Fruit fly (Drosophila melanogaster) whole organism, embryonic: Measurements from ENCODE around the gene CG5080.

ENCODE experiments used
- Ada2b ChIP-seq: fragments of 200-800 bp; sonication (Bioruptor generic); IDR thresholded peaks from 2 replicates; pipeline ENCODE4 v1.3.6; 2022; ENCODE audit warnings: missing biosample characterization, missing genetic modification characterization
- Atf3 ChIP-seq: fragments of 200-800 bp; sonication (Bioruptor generic); optimal IDR thresholded peaks from 3 replicates; lab custom pipeline; 2016; ENCODE audit warnings: missing biosample characterization, missing genetic modification characterization
- C15 ChIP-seq: fragments of 200-800 bp; sonication (Bioruptor generic); IDR thresholded peaks from 3 replicates; pipeline ENCODE4 v1.3.6; 2022; ENCODE audit warnings: missing biosample characterization, missing genetic modification characterization
- CG10209 ChIP-seq: fragments of 200-800 bp; sonication (Bioruptor generic); optimal IDR thresholded peaks from 3 replicates; lab custom pipeline; 2017; ENCODE audit warnings: missing biosample characterization, mild to moderate bottlenecking, missing genetic modification characterization, missing genetic modification reagents
- CG11247 ChIP-seq: fragments of 200-800 bp; sonication (Bioruptor generic); IDR thresholded peaks from 2 replicates; pipeline ENCODE4 v1.3.6; 2022; ENCODE audit warnings: missing biosample characterization, missing genetic modification characterization
- CG11504 ChIP-seq: fragments of 200-800 bp; sonication (Bioruptor generic); optimal IDR thresholded peaks from 3 replicates; lab custom pipeline; 2019; ENCODE audit warnings: missing biosample characterization, mild to moderate bottlenecking, missing genetic modification characterization, moderate library complexity
- CG12391 ChIP-seq: fragments of 200-800 bp; sonication (Bioruptor generic); optimal IDR thresholded peaks from 3 replicates; lab custom pipeline; 2018; ENCODE audit warnings: missing biosample characterization, mild to moderate bottlenecking, missing genetic modification characterization, moderate library complexity
- CG14860 ChIP-seq: fragments of 200-800 bp; sonication (Bioruptor generic); IDR thresholded peaks from 3 replicates; pipeline ENCODE4 v1.3.6; 2022; ENCODE audit warnings: missing biosample characterization, missing genetic modification characterization; ENCODE audit not compliant: partially characterized antibody
- CG15011 ChIP-seq: fragments of 200-800 bp; sonication (Bioruptor generic); optimal IDR thresholded peaks from 3 replicates; lab custom pipeline; 2018; ENCODE audit warnings: missing biosample characterization, mild to moderate bottlenecking, missing genetic modification characterization
- CG15514 ChIP-seq: fragments of 200-800 bp; sonication (Bioruptor generic); optimal IDR thresholded peaks from 3 replicates; lab custom pipeline; 2017; ENCODE audit warnings: missing biosample characterization, missing genetic modification characterization, mild to moderate bottlenecking, moderate library complexity, missing genetic modification reagents
- CG17328 ChIP-seq: fragments of 200-800 bp; sonication (Bioruptor generic); IDR thresholded peaks from 2 replicates; pipeline ENCODE4 v1.3.6; 2022; ENCODE audit warnings: missing biosample characterization, missing genetic modification characterization
- CG2199 ChIP-seq: fragments of 200-800 bp; sonication (Bioruptor generic); IDR thresholded peaks from 3 replicates; pipeline ENCODE4 v1.3.6; 2022; ENCODE audit warnings: missing biosample characterization, missing genetic modification characterization
- CG2712 ChIP-seq: fragments of 200-800 bp; optimal IDR thresholded peaks from 3 replicates; lab custom pipeline; 2019; ENCODE audit warnings: missing biosample characterization, mild to moderate bottlenecking, missing genetic modification characterization, moderate library complexity
- CG31441 ChIP-seq: fragments of 200-800 bp; sonication (Bioruptor generic); IDR thresholded peaks from 2 replicates; pipeline ENCODE4 v1.3.6; 2022; ENCODE audit warnings: missing biosample characterization, missing genetic modification characterization
- CG3281 ChIP-seq: fragments of 200-800 bp; sonication (Bioruptor generic); optimal IDR thresholded peaks from 3 replicates; lab custom pipeline; 2017; ENCODE audit warnings: missing biosample characterization, mild to moderate bottlenecking, missing genetic modification characterization
- CG34224 ChIP-seq: fragments of 200-800 bp; sonication (Bioruptor generic); IDR thresholded peaks from 3 replicates; pipeline ENCODE4 v1.3.6; 2022; ENCODE audit warnings: missing biosample characterization, missing genetic modification characterization; ENCODE audit not compliant: partially characterized antibody
- CG3726 ChIP-seq: fragments of 200-800 bp; sonication (Bioruptor generic); IDR thresholded peaks from 3 replicates; pipeline ENCODE4, ENCODE4 v1.3.6; 2022; ENCODE audit warnings: missing biosample characterization, missing genetic modification characterization
- CG3847 ChIP-seq: fragments of 200-800 bp; sonication (Bioruptor generic); IDR thresholded peaks from 2 replicates; pipeline ENCODE4 v1.3.6; 2022; ENCODE audit warnings: missing biosample characterization, missing genetic modification characterization
- CG3995 ChIP-seq: fragments of 200-800 bp; sonication (Bioruptor generic); optimal IDR thresholded peaks from 3 replicates; lab custom pipeline; 2016; ENCODE audit warnings: missing biosample characterization, missing genetic modification characterization
- CG6272 ChIP-seq: fragments of 200-800 bp; sonication (Bioruptor generic); IDR thresholded peaks from 2 replicates; pipeline ENCODE4 v1.3.6; 2022; ENCODE audit warnings: missing biosample characterization, missing genetic modification characterization
- CG8281 ChIP-seq: fragments of 200-800 bp; sonication (Bioruptor generic); optimal IDR thresholded peaks from 2 replicates; lab custom pipeline; 2018; ENCODE audit warnings: missing biosample characterization, mild to moderate bottlenecking, missing genetic modification characterization, moderate library complexity
- CG9932 ChIP-seq: fragments of 200-800 bp; sonication (Bioruptor generic); IDR thresholded peaks from 2 replicates; pipeline ENCODE4 v1.3.6; 2022; ENCODE audit warnings: missing biosample characterization, missing genetic modification characterization
- Dp ChIP-seq: fragments of 200-800 bp; sonication (Bioruptor generic); optimal IDR thresholded peaks from 2 replicates; lab custom pipeline; 2018; ENCODE audit warnings: missing biosample characterization, mild to moderate bottlenecking, missing genetic modification characterization, moderate library complexity
- Ets65A ChIP-seq: fragments of 200-800 bp; sonication (Bioruptor generic); peaks from one replicate; lab custom pipeline; 2016; ENCODE audit warnings: missing biosample characterization, missing genetic modification characterization
- HLHmδ ChIP-seq: fragments of 200-800 bp; sonication (Bioruptor generic); optimal IDR thresholded peaks from 2 replicates; lab custom pipeline; 2018; ENCODE audit warnings: missing biosample characterization, mild to moderate bottlenecking, missing genetic modification characterization, moderate library complexity
- Hand ChIP-seq: fragments of 200-800 bp; sonication (Bioruptor generic); optimal IDR thresholded peaks from 2 replicates; lab custom pipeline; 2017; ENCODE audit warnings: mild to moderate bottlenecking, missing biosample characterization, missing genetic modification reagents, missing genetic modification characterization
- Hr78 ChIP-seq, 2 experiments: fragments of 200-800 bp in 1 of 2; fragments of >200 bp in 1 of 2; sonication (Bioruptor generic) in 1 of 2; optimal IDR thresholded peaks; 2 replicates each; lab custom pipeline; 2017 to 2019; ENCODE audit warnings: missing biosample characterization in 2 of 2, missing genetic modification characterization in 2 of 2, mild to moderate bottlenecking in 1 of 2, moderate library complexity in 1 of 2
- Hsf ChIP-seq: fragments of 200-800 bp; sonication (Bioruptor generic); optimal IDR thresholded peaks from 3 replicates; lab custom pipeline; 2016; ENCODE audit warnings: missing biosample characterization, missing genetic modification characterization
- Meics ChIP-seq: fragments of 200-800 bp; sonication (Bioruptor generic); optimal IDR thresholded peaks from 2 replicates; lab custom pipeline; 2017; ENCODE audit warnings: missing biosample characterization, mild to moderate bottlenecking, missing genetic modification characterization
- NFAT ChIP-seq: fragments of 200-800 bp; sonication (Bioruptor generic); IDR thresholded peaks from 2 replicates; pipeline ENCODE4 v1.3.6; 2022; ENCODE audit warnings: missing biosample characterization, missing genetic modification characterization
- Optix ChIP-seq: fragments of 200-800 bp; sonication (Bioruptor generic); IDR thresholded peaks from 3 replicates; pipeline ENCODE4 v1.3.6; 2022; ENCODE audit warnings: missing biosample characterization, missing genetic modification characterization
- Pdp1 ChIP-seq, 2 experiments: fragments of 200-800 bp; sonication (Bioruptor generic); optimal IDR thresholded peaks; 3 replicates each; lab custom pipeline; 2016; ENCODE audit warnings: missing biosample characterization in 2 of 2, missing genetic modification characterization in 2 of 2, mild to moderate bottlenecking in 1 of 2, moderate library complexity in 1 of 2
- Rx ChIP-seq: fragments of 200-800 bp; sonication (Bioruptor generic); IDR thresholded peaks from 2 replicates; pipeline ENCODE4 v1.3.6; 2022; ENCODE audit warnings: missing biosample characterization, missing genetic modification characterization
- Sox100B ChIP-seq: fragments of 200-800 bp; sonication (Bioruptor generic); optimal IDR thresholded peaks from 3 replicates; lab custom pipeline; 2018; ENCODE audit warnings: missing biosample characterization, mild to moderate bottlenecking, missing genetic modification characterization
- amos ChIP-seq: fragments of 200-800 bp; sonication (Bioruptor generic); IDR thresholded peaks from 2 replicates; pipeline ENCODE4 v1.3.6; 2022; ENCODE audit warnings: missing biosample characterization, missing genetic modification characterization; ENCODE audit not compliant: partially characterized antibody
- bcd ChIP-seq: fragments of 200-800 bp; sonication (Bioruptor generic); optimal IDR thresholded peaks from 2 replicates; lab custom pipeline; 2017; ENCODE audit warnings: missing biosample characterization, mild to moderate bottlenecking, missing genetic modification characterization
- cg ChIP-seq: fragments of 200-800 bp; sonication (Bioruptor generic); optimal IDR thresholded peaks from 3 replicates; lab custom pipeline; 2019; ENCODE audit warnings: missing biosample characterization, mild to moderate bottlenecking, missing genetic modification characterization, moderate library complexity
- crol ChIP-seq: fragments of 200-800 bp; sonication (Bioruptor generic); IDR thresholded peaks from 2 replicates; pipeline ENCODE4 v1.3.6; 2022; ENCODE audit warnings: missing biosample characterization, missing genetic modification characterization
- da ChIP-seq: fragments of 200-800 bp; sonication (Bioruptor generic); optimal IDR thresholded peaks from 2 replicates; lab custom pipeline; 2016; ENCODE audit warnings: missing biosample characterization, missing genetic modification characterization
- gt ChIP-seq: fragments of 200-800 bp; sonication (Bioruptor generic); IDR thresholded peaks from 2 replicates; pipeline ENCODE4 v1.3.6; 2022; ENCODE audit warnings: missing biosample characterization, missing genetic modification characterization
- lab ChIP-seq: fragments of 200-800 bp; sonication (Bioruptor generic); optimal IDR thresholded peaks from 3 replicates; lab custom pipeline; 2017; ENCODE audit warnings: missing biosample characterization, missing genetic modification characterization, mild to moderate bottlenecking, moderate library complexity, missing genetic modification reagents
- prd ChIP-seq, 3 experiments: fragments of >200 bp in 2 of 3; fragments of 200-800 bp in 1 of 3; sonication (Bioruptor generic) in 1 of 3; optimal IDR thresholded peaks in 2 of 3; IDR thresholded peaks in 1 of 3; 2 replicates in 2 of 3; 3 replicates in 1 of 3; pipeline versions ENCODE4 v1.3.6 to Lab custom; 2017 to 2022; ENCODE audit warnings: missing biosample characterization in 1 of 3, missing genetic modification characterization in 1 of 3
- seq ChIP-seq: fragments of 200-800 bp; sonication (Bioruptor generic); IDR thresholded peaks from 2 replicates; pipeline ENCODE4 v1.3.6; 2022; ENCODE audit warnings: missing biosample characterization, missing genetic modification characterization
- slou ChIP-seq: fragments of 200-800 bp; sonication (Bioruptor generic); optimal IDR thresholded peaks from 3 replicates; lab custom pipeline; 2016; ENCODE audit warnings: missing biosample characterization, missing genetic modification characterization
- sna ChIP-seq: fragments of 200-800 bp; sonication (Bioruptor generic); IDR thresholded peaks from 2 replicates; pipeline ENCODE4 v1.3.6; 2022; ENCODE audit warnings: missing biosample characterization, missing genetic modification characterization; ENCODE audit not compliant: partially characterized antibody
- so ChIP-seq: fragments of 200-800 bp; sonication (Bioruptor generic); IDR thresholded peaks from 3 replicates; pipeline ENCODE4 v1.3.6; 2022; ENCODE audit warnings: missing biosample characterization, missing genetic modification characterization
- tap ChIP-seq: fragments of 200-800 bp; optimal IDR thresholded peaks from 3 replicates; lab custom pipeline; 2019; ENCODE audit warnings: missing biosample characterization, mild to moderate bottlenecking, missing genetic modification characterization, moderate library complexity
- toy ChIP-seq: fragments of 200-800 bp; sonication (Bioruptor generic); IDR thresholded peaks from 2 replicates; pipeline ENCODE4 v1.3.6; 2022; ENCODE audit warnings: missing biosample characterization, missing genetic modification characterization
- vfl ChIP-seq: fragments of 200-800 bp; sonication (Bioruptor generic); optimal IDR thresholded peaks from 2 replicates; lab custom pipeline; 2016; ENCODE audit warnings: missing biosample characterization, missing genetic modification characterization
- vvl ChIP-seq: fragments of 200-800 bp; sonication (Bioruptor generic); IDR thresholded peaks from 2 replicates; pipeline ENCODE4 v1.3.6; 2022; ENCODE audit warnings: missing biosample characterization, missing genetic modification characterization

Gene CG5080

DNA sequence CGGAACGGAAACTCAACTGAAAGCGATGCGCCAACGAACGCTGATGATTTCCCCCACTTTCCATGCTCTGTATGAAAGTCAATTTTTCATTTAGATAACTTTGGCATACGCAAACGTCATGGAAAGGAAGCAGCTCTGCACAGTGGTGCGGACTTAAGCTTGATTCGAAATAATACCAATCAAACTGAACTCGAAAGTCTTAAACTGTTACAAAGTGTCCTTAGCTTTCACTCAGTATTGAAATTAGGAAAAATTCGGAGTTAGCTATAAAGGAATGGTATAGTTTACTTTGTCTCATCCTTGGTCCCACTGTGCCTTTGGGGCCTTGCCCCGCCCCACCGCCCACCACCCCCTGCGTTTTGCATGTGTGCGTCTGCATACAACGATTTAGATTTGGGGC lies 43.7 kb upstream of the CG5080 start (continued):
- TF ChIP-seq CG3995 (GFP tag; lab: Kevin White, UChicago) = no peak
- TF ChIP-seq lab (GFP tag; lab: Kevin White, UChicago) = peak; percentile 79
- no peak for TF ChIP-seq CG8281 (tag; lab: Kevin White, UChicago)
- TF ChIP-seq CG3281 (GFP tag; lab: Kevin White, UChicago) = peak; percentile 55
- no peak for TF ChIP-seq prd (optimal IDR thresholded peaks at IDR 0.05; lab: Kevin White, UChicago)
- peak; percentile 75 for TF ChIP-seq prd (GFP tag; IDR thresholded peaks at IDR 0.05; lab: Robert Waterston, UW)
- peak; percentile 75 for TF ChIP-seq so (GFP tag; lab: Robert Waterston, UW)
- peak; percentile 41 for TF ChIP-seq CG2712 (tag; lab: Kevin White, UChicago)
- TF ChIP-seq CG2199 (GFP tag; lab: Robert Waterston, UW) = no peak
- no peak for TF ChIP-seq Atf3 (GFP tag; lab: Kevin White, UChicago)
- TF ChIP-seq CG34224 (GFP tag; lab: Robert Waterston, UW) = no peak
- TF ChIP-seq seq (GFP tag; lab: Robert Waterston, UW) = peak; percentile 64
- TF ChIP-seq Dp = no peak
- peak; percentile 57; the same call in 1 of the 2 replicates for TF ChIP-seq CG3847 (GFP tag; lab: Robert Waterston, UW)
- TF ChIP-seq bcd (GFP tag; lab: Kevin White, UChicago) = peak; percentile 38
- peak; percentile 54; the same call in 1 of the 3 replicates for TF ChIP-seq Optix
- TF ChIP-seq amos (GFP tag; lab: Robert Waterston, UW) = no peak
- TF ChIP-seq Hr78 (GFP tag; optimal IDR thresholded peaks at IDR 0.05; lab: Kevin White, UChicago) = no peak
- TF ChIP-seq gt = no peak
- TF ChIP-seq Hand (GFP tag; lab: Kevin White, UChicago) = peak; percentile 81
- TF ChIP-seq CG15011 = no peak
- peak; percentile 46; the same call in 1 of the 2 replicates for TF ChIP-seq CG17328 (GFP tag; lab: Robert Waterston, UW)
- TF ChIP-seq CG9932 (GFP tag; lab: Robert Waterston, UW) = peak; percentile 72
- no peak for TF ChIP-seq cg (GFP tag; lab: Kevin White, UChicago)
- peak; percentile 51; the same call in 1 of the 2 replicates for TF ChIP-seq NFAT (GFP tag; lab: Robert Waterston, UW)
- no peak for TF ChIP-seq HLHmδ (GFP tag; lab: Kevin White, UChicago)
- TF ChIP-seq C15 (GFP tag; lab: Robert Waterston, UW) = 0 out of 3 replicates have a peak, but pooled peaks have one; percentile 44
- peak; percentile 54 for TF ChIP-seq CG10209 (GFP tag; lab: Kevin White, UChicago)
- peak; percentile 55 for TF ChIP-seq Meics (GFP tag; lab: Kevin White, UChicago)
- TF ChIP-seq slou (GFP tag; lab: Kevin White, UChicago) = peak; percentile 4
- peak; percentile 50 for TF ChIP-seq CG15514 (GFP tag; lab: Kevin White, UChicago)
- TF ChIP-seq da = no peak
- TF ChIP-seq vvl (GFP tag; lab: Robert Waterston, UW) = peak; percentile 74
- TF ChIP-seq Rx (GFP tag; lab: Robert Waterston, UW) = peak; percentile 72
- no peak for TF ChIP-seq CG14860 (GFP tag; lab: Robert Waterston, UW)
- TF ChIP-seq CG6272 (GFP tag; lab: Robert Waterston, UW) = peak; percentile 28; the same call in 1 of the 2 replicates
- TF ChIP-seq toy (GFP tag; lab: Robert Waterston, UW) = peak; percentile 41; the same call in 1 of the 2 replicates
- TF ChIP-seq CG11247 = peak; percentile 45; the same call in 1 of the 2 replicates
- peak; percentile 43 for TF ChIP-seq CG12391 (tag; lab: Kevin White, UChicago)
- TF ChIP-seq CG31441 (GFP tag; lab: Robert Waterston, UW) = peak; percentile 30; the same call in 1 of the 2 replicates
- no peak for TF ChIP-seq crol (GFP tag; lab: Robert Waterston, UW)
- peak; percentile 61 for TF ChIP-seq CG11504 (tag; lab: Kevin White, UChicago)
- peak; percentile 34 for TF ChIP-seq Hsf (GFP tag; lab: Kevin White, UChicago)
- TF ChIP-seq tap (tag; lab: Kevin White, UChicago) = peak; percentile 28
- no peak for TF ChIP-seq sna (GFP tag; lab: Robert Waterston, UW)
- TF ChIP-seq Ada2b = peak; percentile 78
- peak; percentile 82 for TF ChIP-seq Ets65A (GFP tag; lab: Kevin White, UChicago)
- peak; percentile 33 for TF ChIP-seq Sox100B (GFP tag; lab: Kevin White, UChicago)
- no peak for TF ChIP-seq CG3726
- peak in 1 of 2 experiments; percentile 20 for TF ChIP-seq Pdp1 (GFP tag; optimal IDR thresholded peaks at IDR 0.05; lab: Kevin White, UChicago)
- TF ChIP-seq vfl (GFP tag; lab: Kevin White, UChicago) = peak; percentile 20
